Worm (Caenorhabditis elegans): Measurements from ENCODE around the gene efr-3.

DNA sequence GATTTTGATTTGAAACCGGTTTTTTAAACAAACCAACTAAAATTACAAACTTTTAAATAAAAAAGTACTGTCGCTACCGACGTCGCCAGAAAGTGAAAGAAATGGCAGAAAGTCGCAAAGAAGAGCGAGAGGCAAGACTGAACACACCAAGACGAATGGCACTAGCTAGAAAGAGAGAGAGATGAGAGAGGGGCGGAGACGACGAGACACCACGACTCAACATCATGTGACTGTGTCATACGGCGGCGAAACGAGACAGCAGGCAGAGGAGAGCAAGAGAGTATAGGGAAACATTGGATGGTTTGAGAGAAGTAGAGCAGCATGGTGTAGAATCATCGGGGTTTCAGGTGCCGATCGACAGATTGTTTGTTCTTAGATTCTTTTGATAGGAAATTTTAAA is 27.4 kb upstream of the efr-3 start:
- peak; percentile 80 for TF ChIP-seq C06A6.2 (GFP tag; conservative IDR thresholded peaks at IDR 0.05)
- TF ChIP-seq attf-3 (GFP tag; conservative IDR thresholded peaks at IDR 0.05) = no peak
- no peak for TF ChIP-seq nhr-120 (GFP tag; IDR thresholded peaks at IDR 0.05)
- TF ChIP-seq nhr-90 (tag; optimal IDR thresholded peaks at IDR 0.05) = no peak
- peak; percentile 80 for TF ChIP-seq K11D2.4 (GFP tag; IDR thresholded peaks at IDR 0.05)
